Worm (Caenorhabditis elegans): ENCODE results near the gene osta-1.

Gene osta-1

ce11 chrII:31521-31920, 25.1 kb downstream of the osta-1 start, which contains the start of the genes F23F1.5 and fbxc-54:
TSS of gene F23F1.5 (minus strand) at chrII:31584.
TSS of gene fbxc-54 (plus strand) at chrII:31719.
- no peak for TF ChIP-seq W03F9.2 (tag; optimal IDR thresholded peaks at IDR 0.05)
- TF ChIP-seq him-1 (tag; optimal IDR thresholded peaks at IDR 0.05): no peak
- no peak for TF ChIP-seq dao-5 (tag; optimal IDR thresholded peaks at IDR 0.05)

- TF ChIP-seq dao-5 (tag; optimal IDR thresholded peaks at IDR 0.05) (no peak), W03F9.2 (tag; optimal IDR thresholded peaks at IDR 0.05) (no peak), him-1 (tag; optimal IDR thresholded peaks at IDR 0.05) (no peak)
Measured at ce11 chrII:33904-34303, 27.4 kb downstream of the osta-1 start, which contains the start of gene F23F1.2. TSS of gene F23F1.2 (plus strand) at chrII:34204.

ce11 chrII:37213-37612, 30.8 kb downstream of the osta-1 start, which contains the start of gene F23F1.6:
TSS of gene F23F1.6 (minus strand) at chrII:37313.
- TF ChIP-seq dao-5 (tag; optimal IDR thresholded peaks at IDR 0.05) (no peak), W03F9.2 (tag; optimal IDR thresholded peaks at IDR 0.05) (no peak), him-1 (tag; optimal IDR thresholded peaks at IDR 0.05) (no peak)

- no peak for TF ChIP-seq W03F9.2 (tag; optimal IDR thresholded peaks at IDR 0.05)
- no peak for TF ChIP-seq him-1 (tag; optimal IDR thresholded peaks at IDR 0.05)
- no peak for TF ChIP-seq dao-5 (tag; optimal IDR thresholded peaks at IDR 0.05)
Measured at ce11 chrII:39437-39836, 33.0 kb downstream of the osta-1 start, which contains the start of gene spp-24. TSS of gene spp-24 (minus strand) at chrII:39537.

ce11 chrII:41914-42313, 35.5 kb downstream of the osta-1 start, which contains the start of gene F23F1.10:
TSS of gene F23F1.10 (minus strand) at chrII:41982.
- TF ChIP-seq dao-5 (tag; optimal IDR thresholded peaks at IDR 0.05) (no peak), W03F9.2 (tag; optimal IDR thresholded peaks at IDR 0.05) (no peak), him-1 (tag; optimal IDR thresholded peaks at IDR 0.05) (no peak)

- TF ChIP-seq W03F9.2 (tag; optimal IDR thresholded peaks at IDR 0.05) (peak; percentile 79), dao-5 (tag; optimal IDR thresholded peaks at IDR 0.05) (no peak), him-1 (tag; optimal IDR thresholded peaks at IDR 0.05) (no peak)
Measured at ce11 chrII:43640-44039, 37.2 kb downstream of the osta-1 start, which contains the start of gene nfyc-1. TSS of gene nfyc-1 (plus strand) at chrII:43907.

ce11 chrII:44740-45139, 38.3 kb downstream of the osta-1 start, which contains the start of gene rpoa-49:
TSS of gene rpoa-49 (plus strand) at chrII:45040.
- TF ChIP-seq W03F9.2 (tag; optimal IDR thresholded peaks at IDR 0.05) (no peak), dao-5 (tag; optimal IDR thresholded peaks at IDR 0.05) (no peak), him-1 (tag; optimal IDR thresholded peaks at IDR 0.05) (no peak)

- TF ChIP-seq dao-5 (tag; optimal IDR thresholded peaks at IDR 0.05): no peak
Measured at ce11 chrII:46116-46515, 39.7 kb downstream of the osta-1 start, which contains the start of gene rpt-4. TSS of gene rpt-4 (minus strand) at chrII:46216.

ce11 chrII:47280-47679, 40.8 kb downstream of the osta-1 start, which contains the start of gene C23H3.5:
TSS of gene C23H3.5 (plus strand) at chrII:47580.
- no peak for TF ChIP-seq dao-5 (tag; optimal IDR thresholded peaks at IDR 0.05)
- no peak for TF ChIP-seq him-1 (tag; optimal IDR thresholded peaks at IDR 0.05)
- no peak for TF ChIP-seq W03F9.2 (tag; optimal IDR thresholded peaks at IDR 0.05)

ce11 chrII:50862-51261, 44.4 kb downstream of the osta-1 start:
- TF ChIP-seq him-1 (tag; optimal IDR thresholded peaks at IDR 0.05) (no peak), dao-5 (tag; optimal IDR thresholded peaks at IDR 0.05) (no peak), W03F9.2 (tag; optimal IDR thresholded peaks at IDR 0.05) (no peak)

- no peak for TF ChIP-seq W03F9.2 (tag; optimal IDR thresholded peaks at IDR 0.05)
- TF ChIP-seq him-1 (tag; optimal IDR thresholded peaks at IDR 0.05): no peak
- TF ChIP-seq dao-5 (tag; optimal IDR thresholded peaks at IDR 0.05): no peak
Measured at ce11 chrII:51352-51751, 44.9 kb downstream of the osta-1 start, which contains the start of gene sptl-1. TSS of gene sptl-1 (plus strand) at chrII:51652.

- no peak for TF ChIP-seq W03F9.2 (tag; optimal IDR thresholded peaks at IDR 0.05)
- TF ChIP-seq dao-5 (tag; optimal IDR thresholded peaks at IDR 0.05): no peak
- TF ChIP-seq him-1 (tag; optimal IDR thresholded peaks at IDR 0.05): no peak
Measured at ce11 chrII:55204-55603, 48.7 kb downstream of the osta-1 start, which contains the start of gene tre-5. TSS of gene tre-5 (minus strand) at chrII:55304.

ce11 chrII:57370-57769, 50.9 kb downstream of the osta-1 start, which contains the start of gene ascc-1:
TSS of gene ascc-1 (plus strand) at chrII:57670.
- TF ChIP-seq him-1 (tag; optimal IDR thresholded peaks at IDR 0.05): no peak
- no peak for TF ChIP-seq dao-5 (tag; optimal IDR thresholded peaks at IDR 0.05)
- no peak for TF ChIP-seq W03F9.2 (tag; optimal IDR thresholded peaks at IDR 0.05)

- TF ChIP-seq him-1 (tag; optimal IDR thresholded peaks at IDR 0.05) (no peak), W03F9.2 (tag; optimal IDR thresholded peaks at IDR 0.05) (no peak), dao-5 (tag; optimal IDR thresholded peaks at IDR 0.05) (no peak)
Measured at ce11 chrII:57873-58272, 51.4 kb downstream of the osta-1 start.

All from whole organism, L4/young adult.